Worm (Caenorhabditis elegans): Measurements from ENCODE around the gene msrp-6.
"Not testable (repeated sequence)": the region's sequence is repeated elsewhere in the genome, so short reads cannot be mapped to it uniquely, and the experiment has no call there.

Gene msrp-6

DNA sequence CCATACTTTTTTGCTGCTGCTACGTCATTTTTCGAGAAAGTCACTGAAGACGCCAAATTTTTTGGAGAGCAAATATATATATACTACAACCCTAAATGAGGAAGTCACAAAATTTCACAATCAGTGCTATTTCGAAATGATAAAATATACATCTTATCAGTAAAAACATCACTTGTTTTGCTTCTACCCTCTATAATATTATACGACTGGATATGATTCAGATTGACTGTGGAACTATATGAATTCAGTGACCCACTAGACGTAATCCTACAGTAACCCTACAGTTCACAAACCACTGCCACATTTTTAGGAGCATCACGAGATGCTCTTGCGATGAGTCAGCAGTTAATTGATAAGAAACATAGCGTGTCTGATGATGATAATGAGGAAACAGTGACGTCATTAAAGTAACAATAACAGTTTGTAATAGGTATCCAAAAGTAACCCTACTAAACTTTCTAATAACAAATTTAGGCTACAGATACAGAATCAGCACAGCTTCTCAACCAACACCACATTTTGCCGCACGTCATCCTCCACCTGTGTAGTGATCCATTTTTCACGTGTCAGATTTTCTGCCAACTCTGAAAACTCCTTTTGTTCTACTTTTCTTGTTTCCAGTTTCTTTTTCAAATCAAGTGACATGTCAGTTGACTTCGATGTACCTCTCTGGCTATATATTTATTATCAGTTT is 32.2 kb upstream of the msrp-6 start, which contains the start of the genes F33H12.7 and sri-39:
TSS of gene F33H12.7 (minus strand) at position 51 of the 694 bp plus-strand sequence.
TSS of gene sri-39 (plus strand) at position 644 of the 694 bp plus-strand sequence.
- TF ChIP-seq elt-2 (tag; optimal IDR thresholded peaks at IDR 0.05) (peak; percentile 85), ttx-3 (tag; optimal IDR thresholded peaks at IDR 0.05) (no peak), sox-2 (GFP tag; IDR thresholded peaks at IDR 0.05) (no peak)

DNA sequence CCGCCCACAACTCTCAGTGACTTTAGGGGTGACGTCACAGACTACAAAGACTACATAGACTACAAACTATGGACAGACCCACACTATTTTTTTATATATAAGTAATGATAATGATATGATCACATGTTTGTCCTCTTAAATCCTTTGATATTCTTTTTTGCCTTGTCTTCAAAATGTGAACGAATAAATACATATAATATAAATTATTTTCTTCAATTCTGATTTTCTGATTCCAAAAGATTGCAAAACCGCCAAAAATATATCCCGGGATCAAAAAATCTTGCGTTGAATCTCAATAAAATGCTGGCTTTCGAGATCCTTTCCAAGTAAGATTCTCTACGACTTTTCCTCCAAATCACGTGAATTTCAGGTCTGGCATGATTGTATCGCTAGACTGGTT is 19.1 kb upstream of the msrp-6 start, which contains the start of gene F33H12.1:
TSS of gene F33H12.1 (plus strand) at position 301 of the 400 bp plus-strand sequence.
- not testable (repeated sequence) for TF ChIP-seq ets-4 (tag; optimal IDR thresholded peaks at IDR 0.05); ceh-14 (tag; optimal IDR thresholded peaks at IDR 0.05); unc-55 (GFP tag; optimal IDR thresholded peaks at IDR 0.05)

DNA sequence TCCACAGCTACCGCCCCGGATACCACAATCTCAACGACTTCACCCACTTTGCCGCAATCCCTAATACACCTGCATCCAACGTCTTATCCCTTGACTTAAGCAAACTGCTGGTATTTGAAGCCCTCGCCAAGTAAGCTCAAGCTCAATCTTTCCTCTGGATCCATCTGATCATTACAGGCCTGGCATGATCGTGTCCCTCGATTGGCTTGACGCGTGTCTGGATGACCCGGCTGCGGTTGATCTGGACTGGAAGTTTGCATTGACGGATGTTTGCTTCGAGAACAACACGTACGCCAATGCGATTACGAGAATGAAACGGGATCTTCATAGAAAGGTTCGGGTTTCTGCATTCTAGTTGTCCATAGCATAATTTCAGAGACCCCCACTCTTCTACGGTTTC is 18.3 kb upstream of the msrp-6 start:
- TF ChIP-seq rnt-1 (tag; optimal IDR thresholded peaks at IDR 0.05) = no peak
- no peak for TF ChIP-seq hlh-13 (GFP tag; optimal IDR thresholded peaks at IDR 0.05)
- no peak for TF ChIP-seq ceh-19 (GFP tag; optimal IDR thresholded peaks at IDR 0.05)
- no peak for TF ChIP-seq sox-2 (GFP tag; IDR thresholded peaks at IDR 0.05)
- TF ChIP-seq pha-2 (tag; optimal IDR thresholded peaks at IDR 0.05) = no peak
- no peak for TF ChIP-seq ets-4 (tag; optimal IDR thresholded peaks at IDR 0.05)
- TF ChIP-seq ttx-3 (tag; optimal IDR thresholded peaks at IDR 0.05) = no peak
- TF ChIP-seq ama-1 (optimal IDR thresholded peaks at IDR 0.05) = no peak
- no peak for TF ChIP-seq ceh-9 (tag; optimal IDR thresholded peaks at IDR 0.05)
- TF ChIP-seq ceh-2 (tag; optimal IDR thresholded peaks at IDR 0.05) = no peak

- no peak for TF ChIP-seq nfya-1 (tag; optimal IDR thresholded peaks at IDR 0.05)
- no peak for TF ChIP-seq npax-4 (tag; optimal IDR thresholded peaks at IDR 0.05)
- no peak for TF ChIP-seq nhr-11 (tag; optimal IDR thresholded peaks at IDR 0.05)
- no peak for TF ChIP-seq K09A11.1 (tag; optimal IDR thresholded peaks at IDR 0.05; ENCODE audit: insufficient read depth)
- TF ChIP-seq elt-4 (tag; optimal IDR thresholded peaks at IDR 0.05) = no peak
- TF ChIP-seq ceh-18 (tag; optimal IDR thresholded peaks at IDR 0.05) = no peak
- no peak for TF ChIP-seq Y22D7AL.16 (tag; optimal IDR thresholded peaks at IDR 0.05)
- no peak for TF ChIP-seq sdc-2 (tag; optimal IDR thresholded peaks at IDR 0.05)
- TF ChIP-seq pag-3 (tag; optimal IDR thresholded peaks at IDR 0.05; ENCODE audit: borderline replicate concordance) = no peak
- TF ChIP-seq ceh-45 (GFP tag; IDR thresholded peaks at IDR 0.05) = no peak
- no peak for TF ChIP-seq sox-2 (GFP tag; IDR thresholded peaks at IDR 0.05)
- TF ChIP-seq ceh-48 (tag; optimal IDR thresholded peaks at IDR 0.05) = no peak
- no peak for TF ChIP-seq unc-55 (GFP tag; optimal IDR thresholded peaks at IDR 0.05)
- no peak for TF ChIP-seq ref-2 (tag; optimal IDR thresholded peaks at IDR 0.05)
- no peak for TF ChIP-seq hlh-8 (tag; optimal IDR thresholded peaks at IDR 0.05)
- TF ChIP-seq zip-5 (tag; optimal IDR thresholded peaks at IDR 0.05) = no peak
- TF ChIP-seq lin-11 (tag; optimal IDR thresholded peaks at IDR 0.05) = no peak
- no peak for TF ChIP-seq pat-9 (tag; optimal IDR thresholded peaks at IDR 0.05)
- no peak for TF ChIP-seq ceh-34 (tag; optimal IDR thresholded peaks at IDR 0.05)
Observed at ce11 chrII:2605319-2605718, 13.9 kb upstream of the msrp-6 start, which contains the start of gene sri-77. TSS of gene sri-77 (minus strand) at chrII:2605419.

DNA sequence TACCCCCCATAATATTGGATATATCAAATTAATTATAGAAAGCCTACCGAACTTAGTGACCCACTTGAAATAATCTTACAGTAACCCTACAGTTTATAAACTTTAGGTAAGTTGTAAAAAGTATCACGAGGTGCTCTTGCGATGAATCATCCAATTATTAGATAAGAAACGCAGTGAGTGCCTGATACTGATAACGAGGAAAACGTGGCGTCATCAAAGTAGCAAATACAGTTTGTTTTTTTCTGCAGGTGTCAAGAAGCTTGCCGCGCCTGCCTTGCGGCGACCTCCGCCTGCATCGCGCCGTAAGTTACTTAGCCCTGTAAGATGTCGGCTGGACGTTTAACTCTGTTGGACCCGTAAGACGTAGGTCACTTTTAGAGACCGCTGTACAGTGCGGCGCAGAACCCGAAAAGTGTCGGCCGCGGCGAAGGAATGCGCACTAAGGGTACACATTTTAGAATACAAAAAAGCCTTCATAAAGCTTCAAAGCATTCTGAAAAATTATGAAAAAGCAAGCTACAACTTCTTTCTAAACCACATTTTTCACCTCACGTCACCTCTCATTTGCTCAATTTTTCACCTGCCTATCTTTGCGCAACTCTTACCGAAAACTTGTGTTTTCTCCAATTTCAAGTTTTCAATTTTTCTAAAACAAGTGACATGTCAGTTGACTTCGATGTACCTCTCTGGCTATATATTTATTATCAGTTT is 8.9 kb upstream of the msrp-6 start, which contains the start of gene sri-38:
TSS of gene sri-38 (plus strand) at position 661 of the 711 bp plus-strand sequence.
- no peak for TF ChIP-seq ceh-22 (tag; optimal IDR thresholded peaks at IDR 0.05)
- peak; percentile 86 for TF ChIP-seq elt-2 (tag; optimal IDR thresholded peaks at IDR 0.05)

All from whole organism, late embryonic.